Worm (Caenorhabditis elegans) whole organism, early embryonic: ENCODE measurements around the gene mpz-3.

Experiments used
- ama-1 ChIP-seq: fragments of 150-350 bp; optimal IDR thresholded peaks from 2 replicates; lab custom pipeline; 2014
- ceh-13 ChIP-seq: fragments of 200-800 bp; sonication (Bioruptor generic); optimal IDR thresholded peaks from 2 replicates; lab custom pipeline; 2018; ENCODE audit warnings: mild to moderate bottlenecking, missing genetic modification characterization, missing compliant biosample characterization
- ceh-36 ChIP-seq: sonication (generic microtip); optimal IDR thresholded peaks from 2 replicates; lab custom pipeline; 2016; ENCODE audit warnings: missing genetic modification characterization, inconsistent platforms, missing compliant biosample characterization
- ets-7 ChIP-seq: sonication (generic microtip); optimal IDR thresholded peaks from 2 replicates; lab custom pipeline; 2016; ENCODE audit warnings: missing genotype, missing genetic modification characterization, missing compliant biosample characterization
- flt-1 ChIP-seq: fragments of 200-800 bp; sonication (Bioruptor generic); IDR thresholded peaks from 2 replicates; pipeline ENCODE4 v1.3.6; 2022; ENCODE audit warnings: missing genetic modification characterization, missing compliant biosample characterization
- hnd-1 ChIP-seq: sonication (generic microtip); optimal IDR thresholded peaks from 2 replicates; lab custom pipeline; 2016; ENCODE audit warnings: missing genetic modification characterization, missing compliant biosample characterization
- pes-1 ChIP-seq: fragments of 200-800 bp; sonication (Bioruptor generic); IDR thresholded peaks from 2 replicates; pipeline ENCODE4 v1.3.6; 2022; ENCODE audit warnings: missing genetic modification reagents, missing genetic modification characterization, missing compliant biosample characterization
- scrt-1 ChIP-seq: fragments of 200-800 bp; sonication (Bioruptor generic); IDR thresholded peaks from 2 replicates; pipeline ENCODE4 v1.3.6; 2022; ENCODE audit warnings: missing genetic modification characterization, missing compliant biosample characterization
- tbx-11 ChIP-seq: fragments of 200-800 bp; sonication (Bioruptor generic); IDR thresholded peaks from 2 replicates; pipeline ENCODE4 v1.3.6; 2022; ENCODE audit warnings: missing genetic modification characterization, missing compliant biosample characterization

- TF ChIP-seq ama-1 (lab: Kevin White, UChicago): no peak
- no peak for TF ChIP-seq ceh-36
- no peak for TF ChIP-seq scrt-1 (GFP tag; lab: Robert Waterston, UW)
- TF ChIP-seq pes-1 (GFP tag; lab: Robert Waterston, UW): no peak
- TF ChIP-seq ets-7: no peak
- TF ChIP-seq tbx-11 (GFP tag; lab: Robert Waterston, UW): no peak
- TF ChIP-seq hnd-1: no peak
- no peak for TF ChIP-seq ceh-13 (GFP tag; lab: Kevin White, UChicago)
- TF ChIP-seq flt-1 (GFP tag; lab: Robert Waterston, UW): no peak
Observed at ce11 chrII:6591000-6591399, 25.8 kb upstream of the mpz-3 start.
